Fruit fly (Drosophila melanogaster): ENCODE data around the gene Gbeta5.

DNA sequence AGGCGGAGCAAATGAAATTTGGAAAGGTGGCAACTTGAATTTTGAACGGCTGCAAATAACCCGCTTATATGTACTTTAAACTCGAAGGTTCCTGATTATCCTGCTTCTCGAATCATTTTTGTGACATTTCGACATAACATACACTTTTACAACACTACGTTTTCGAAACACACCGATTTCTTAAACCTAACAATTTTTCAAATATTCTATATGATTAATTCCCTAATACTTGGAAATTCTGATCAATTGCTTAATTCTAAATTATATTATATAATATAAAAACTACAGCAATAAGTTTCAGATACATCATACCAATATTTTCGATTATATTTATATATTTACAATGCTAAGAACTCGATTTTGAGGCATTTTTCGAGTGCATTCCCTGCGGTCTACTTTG is 10.6 kb upstream of the Gbeta5 start, which contains the start of gene CG10761:
- TF ChIP-seq Myc (optimal IDR thresholded peaks at IDR 0.05) (no peak), Sin3A (optimal IDR thresholded peaks at IDR 0.05) (no peak), insv (optimal IDR thresholded peaks at IDR 0.05) (no peak), ttk (optimal IDR thresholded peaks at IDR 0.05) (no peak), h (optimal IDR thresholded peaks at IDR 0.05) (no peak), psq (optimal IDR thresholded peaks at IDR 0.05) (no peak)

Data from Kc167 (cell line).